Worm (Caenorhabditis elegans) whole organism, early embryonic: Measurements from ENCODE around the gene D1086.1.

ENCODE experiments used
- B0310.2 ChIP-seq: sonication (generic microtip); optimal IDR thresholded peaks from 2 replicates; lab custom pipeline; 2016; ENCODE audit warnings: mild to moderate bottlenecking, missing genetic modification characterization, missing compliant biosample characterization
- F13C5.2 ChIP-seq: sonication (generic microtip); optimal IDR thresholded peaks from 2 replicates; lab custom pipeline; 2017; ENCODE audit warnings: mild to moderate bottlenecking, missing genetic modification characterization, inconsistent platforms, missing compliant biosample characterization
- aly-1 ChIP-seq: sonication (generic microtip); optimal IDR thresholded peaks from 2 replicates; lab custom pipeline; 2016; ENCODE audit warnings: missing genetic modification characterization, missing compliant biosample characterization
- ama-1 ChIP-seq: fragments of 150-350 bp; optimal IDR thresholded peaks from 2 replicates; lab custom pipeline; 2014
- ceh-13 ChIP-seq: fragments of 200-800 bp; sonication (Bioruptor generic); optimal IDR thresholded peaks from 2 replicates; lab custom pipeline; 2018; ENCODE audit warnings: mild to moderate bottlenecking, missing genetic modification characterization, missing compliant biosample characterization
- ceh-36 ChIP-seq: sonication (generic microtip); optimal IDR thresholded peaks from 2 replicates; lab custom pipeline; 2016; ENCODE audit warnings: missing genetic modification characterization, inconsistent platforms, missing compliant biosample characterization
- ets-7 ChIP-seq: sonication (generic microtip); optimal IDR thresholded peaks from 2 replicates; lab custom pipeline; 2016; ENCODE audit warnings: missing genotype, missing genetic modification characterization, missing compliant biosample characterization
- flt-1 ChIP-seq: fragments of 200-800 bp; sonication (Bioruptor generic); IDR thresholded peaks from 2 replicates; pipeline ENCODE4 v1.3.6; 2022; ENCODE audit warnings: missing genetic modification characterization, missing compliant biosample characterization
- hmbx-1 ChIP-seq: sonication (generic microtip); optimal IDR thresholded peaks from 2 replicates; lab custom pipeline; 2016; ENCODE audit warnings: mild to moderate bottlenecking, missing genetic modification characterization, missing compliant biosample characterization
- hmg-4 ChIP-seq: fragments of 200-800 bp; sonication (Bioruptor generic); optimal IDR thresholded peaks from 2 replicates; lab custom pipeline; 2018; ENCODE audit warnings: mild to moderate bottlenecking, missing genetic modification characterization, missing compliant biosample characterization
- hnd-1 ChIP-seq: sonication (generic microtip); optimal IDR thresholded peaks from 2 replicates; lab custom pipeline; 2016; ENCODE audit warnings: missing genetic modification characterization, missing compliant biosample characterization
- pes-1 ChIP-seq: fragments of 200-800 bp; sonication (Bioruptor generic); IDR thresholded peaks from 2 replicates; pipeline ENCODE4 v1.3.6; 2022; ENCODE audit warnings: missing genetic modification reagents, missing genetic modification characterization, missing compliant biosample characterization
- scrt-1 ChIP-seq: fragments of 200-800 bp; sonication (Bioruptor generic); IDR thresholded peaks from 2 replicates; pipeline ENCODE4 v1.3.6; 2022; ENCODE audit warnings: missing genetic modification characterization, missing compliant biosample characterization
- sea-1 ChIP-seq: fragments of 200-800 bp; sonication (Bioruptor generic); conservative IDR thresholded peaks from 2 replicates; pipeline ENCODE4 v1.3.6; 2022; ENCODE audit warnings: missing genetic modification characterization, missing compliant biosample characterization
- tbx-11 ChIP-seq: fragments of 200-800 bp; sonication (Bioruptor generic); IDR thresholded peaks from 2 replicates; pipeline ENCODE4 v1.3.6; 2022; ENCODE audit warnings: missing genetic modification characterization, missing compliant biosample characterization
- tbx-37 ChIP-seq: fragments of 200-800 bp; sonication (Bioruptor generic); conservative IDR thresholded peaks from 2 replicates; pipeline ENCODE4 v1.3.6; 2022; ENCODE audit warnings: missing genetic modification reagents, missing genetic modification characterization, missing compliant biosample characterization
- tra-4 ChIP-seq: sonication (generic microtip); optimal IDR thresholded peaks from 2 replicates; lab custom pipeline; 2017; ENCODE audit warnings: missing genetic modification characterization, missing compliant biosample characterization

D1086.1 gene

DNA sequence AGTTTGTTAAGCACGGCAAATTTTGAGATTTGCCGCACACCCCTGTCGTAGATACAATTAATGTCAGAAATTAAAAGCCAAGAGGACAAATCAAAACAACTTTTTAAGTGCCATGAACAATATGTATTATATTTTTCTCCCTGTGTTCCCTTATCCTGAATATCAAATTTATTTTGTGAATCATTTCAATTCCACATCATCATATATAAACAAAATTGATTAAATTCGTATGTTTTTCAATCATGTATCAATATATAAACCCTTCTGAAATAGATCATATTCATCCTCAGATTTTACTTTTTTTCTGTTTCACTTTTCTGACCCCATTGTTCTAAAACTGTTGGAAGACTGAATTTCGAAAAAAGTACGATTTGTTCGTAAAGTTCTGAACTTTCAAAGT is 24.5 kb upstream of the D1086.1 start, which contains the start of gene D1086.11:
D1086.11 (plus strand) TSS at position 301 of the 400 bp plus-strand sequence.
- no peak for TF ChIP-seq ceh-36
- no peak for TF ChIP-seq ama-1 (lab: Kevin White, UChicago)
- TF ChIP-seq aly-1 (tag; lab: Kevin White, UChicago), result no peak
- TF ChIP-seq ets-7, result no peak

DNA sequence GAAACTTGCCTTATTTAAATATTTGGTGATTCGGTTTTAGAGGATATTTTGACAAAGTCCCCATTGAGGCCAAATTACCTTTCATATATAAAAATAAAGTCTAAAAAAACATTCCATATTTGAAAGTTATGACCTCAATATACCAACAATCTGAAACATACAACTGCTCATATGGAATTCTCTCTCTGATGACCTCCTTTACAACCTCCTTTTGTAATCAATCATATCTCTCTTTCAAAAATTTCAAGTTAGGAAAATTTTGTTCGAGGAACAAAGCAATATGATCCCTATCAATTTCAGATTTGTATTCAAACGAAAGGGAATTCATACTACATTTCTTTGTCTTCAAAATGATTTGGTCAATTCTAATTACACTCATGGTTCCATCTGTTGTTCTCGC is 19.2 kb upstream of the D1086.1 start, which contains the start of gene D1086.6:
D1086.6 (plus strand) TSS at position 301 of the 400 bp plus-strand sequence.
- no peak for TF ChIP-seq scrt-1
- no peak for TF ChIP-seq hmbx-1 (tag; lab: Kevin White, UChicago)
- TF ChIP-seq hmg-4 (GFP tag; lab: Kevin White, UChicago), result no peak
- no peak for TF ChIP-seq ceh-13 (GFP tag; lab: Kevin White, UChicago)
- TF ChIP-seq ama-1 (lab: Kevin White, UChicago), result no peak
- TF ChIP-seq B0310.2 (tag; lab: Kevin White, UChicago), result no peak
- TF ChIP-seq hnd-1, result no peak
- no peak for TF ChIP-seq flt-1 (GFP tag; lab: Robert Waterston, UW)
- TF ChIP-seq F13C5.2, result no peak
- no peak for TF ChIP-seq pes-1 (GFP tag; lab: Robert Waterston, UW)
- TF ChIP-seq tra-4, result no peak
- TF ChIP-seq tbx-37 (GFP tag; lab: Robert Waterston, UW), result no peak
- TF ChIP-seq tbx-11 (GFP tag; lab: Robert Waterston, UW), result no peak
- no peak for TF ChIP-seq sea-1 (GFP tag; lab: Robert Waterston, UW)
- no peak for TF ChIP-seq ceh-36
- no peak for TF ChIP-seq ets-7

ce11 chrV:14082453-14082852 is 16.2 kb upstream of the D1086.1 start, which contains the start of gene D1086.10:
Gene D1086.10 (plus strand): TSS chrV:14082753.
- no peak for TF ChIP-seq hmg-4 (GFP tag; lab: Kevin White, UChicago)
- no peak for TF ChIP-seq pes-1 (GFP tag; lab: Robert Waterston, UW)
- no peak for TF ChIP-seq scrt-1
- no peak for TF ChIP-seq hmbx-1 (tag; lab: Kevin White, UChicago)
- no peak for TF ChIP-seq F13C5.2

- TF ChIP-seq scrt-1, result no peak
- TF ChIP-seq sea-1 (GFP tag; lab: Robert Waterston, UW), result no peak
- no peak for TF ChIP-seq hnd-1
- no peak for TF ChIP-seq hmg-4 (GFP tag; lab: Kevin White, UChicago)
- TF ChIP-seq tbx-37 (GFP tag; lab: Robert Waterston, UW), result no peak
- no peak for TF ChIP-seq aly-1 (tag; lab: Kevin White, UChicago)
- TF ChIP-seq F13C5.2, result no peak
- TF ChIP-seq ceh-36, result no peak
These were observed 14.7 kb upstream of the D1086.1 start, which contains the start of gene D1086.7 for ce11 chrV:14083970-14084369. Gene D1086.7 (plus strand): TSS chrV:14084270.

DNA sequence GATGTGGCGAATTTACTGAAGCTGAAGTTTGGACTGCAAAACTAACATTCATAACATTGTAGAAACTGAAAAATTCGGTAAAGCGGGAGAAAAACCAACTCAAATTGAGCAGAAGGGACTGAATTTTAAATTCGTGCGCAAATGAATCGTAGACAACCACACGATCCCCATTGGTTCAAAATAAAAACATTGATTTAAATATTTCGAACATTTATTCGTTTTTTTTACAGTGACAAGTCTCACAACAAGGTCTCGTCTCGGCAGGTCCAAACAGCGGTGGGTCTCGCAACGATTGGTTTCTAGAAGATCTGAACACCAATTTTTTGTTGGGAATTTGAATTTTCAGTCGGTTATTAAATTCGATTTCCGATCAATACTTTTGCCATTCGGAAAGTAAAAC is 13.1 kb upstream of the D1086.1 start, which contains the start of gene D1086.18:
D1086.18 (plus strand) TSS at position 301 of the 400 bp plus-strand sequence.
- TF ChIP-seq ceh-13 (GFP tag; lab: Kevin White, UChicago) (no peak), flt-1 (GFP tag; lab: Robert Waterston, UW) (no peak), F13C5.2 (no peak), tbx-37 (GFP tag; lab: Robert Waterston, UW) (no peak), sea-1 (GFP tag; lab: Robert Waterston, UW) (no peak)

DNA sequence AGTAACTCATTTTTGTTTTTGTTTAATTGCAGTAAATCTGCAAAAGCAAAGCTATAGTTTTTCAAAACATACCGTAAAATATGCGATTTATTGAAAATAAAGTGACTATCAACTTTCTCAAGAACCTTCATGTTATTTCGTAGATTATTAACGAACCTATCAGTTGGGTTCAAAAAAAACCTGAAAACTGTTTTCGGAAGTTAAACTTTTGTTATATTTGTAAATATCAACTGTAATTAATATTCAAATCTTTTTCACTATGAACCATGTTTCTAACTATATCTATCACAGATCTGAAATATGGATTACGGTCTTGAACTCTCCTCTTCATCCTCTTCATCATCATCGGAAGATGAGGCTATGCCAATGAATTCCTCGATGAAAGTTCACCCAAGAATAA is 10.6 kb upstream of the D1086.1 start, which contains the start of gene D1086.19:
D1086.19 (plus strand) TSS at position 301 of the 400 bp plus-strand sequence.
- TF ChIP-seq hmbx-1 (tag; lab: Kevin White, UChicago), result no peak

ce11 chrV:14090309-14090967 is 8.2 kb upstream of the D1086.1 start, which contains the start of the genes D1086.5 and him-5:
Gene D1086.5 (minus strand): TSS chrV:14090359.
Gene him-5 (plus strand): TSS chrV:14090426.
- no peak for TF ChIP-seq tbx-37 (GFP tag; lab: Robert Waterston, UW)
- TF ChIP-seq tbx-11 (GFP tag; lab: Robert Waterston, UW), result no peak
- no peak for TF ChIP-seq F13C5.2
- TF ChIP-seq pes-1 (GFP tag; lab: Robert Waterston, UW), result no peak
- no peak for TF ChIP-seq ama-1 (lab: Kevin White, UChicago)
- TF ChIP-seq ceh-13 (GFP tag; lab: Kevin White, UChicago), result no peak
- TF ChIP-seq flt-1 (GFP tag; lab: Robert Waterston, UW), result no peak
- TF ChIP-seq sea-1 (GFP tag; lab: Robert Waterston, UW), result no peak
- TF ChIP-seq hmg-4 (GFP tag; lab: Kevin White, UChicago), result no peak
- no peak for TF ChIP-seq ceh-36
- no peak for TF ChIP-seq hnd-1
- no peak for TF ChIP-seq hmbx-1 (tag; lab: Kevin White, UChicago)
- TF ChIP-seq tra-4, result no peak
- no peak for TF ChIP-seq ets-7
- no peak for TF ChIP-seq scrt-1
- TF ChIP-seq B0310.2 (tag; lab: Kevin White, UChicago), result no peak
- no peak for TF ChIP-seq aly-1 (tag; lab: Kevin White, UChicago)

ce11 chrV:14092403-14092802 is 6.3 kb upstream of the D1086.1 start, which contains the start of gene D1086.3:
Gene D1086.3 (plus strand): TSS chrV:14092792.
- TF ChIP-seq tbx-37 (GFP tag; lab: Robert Waterston, UW), result no peak
- peak; percentile 1 for TF ChIP-seq F13C5.2
